Worm (Caenorhabditis elegans) whole organism, L3 larva: Measurements from ENCODE around the gene F25D1.5.

Experiments used
- R02D3.7 ChIP-seq: fragments of 150-350 bp; optimal IDR thresholded peaks from 2 replicates; lab custom pipeline; 2014; ENCODE audit warnings: missing biosample characterization, missing genetic modification characterization
- ama-1 ChIP-seq: fragments of 150-350 bp; optimal IDR thresholded peaks from 2 replicates; lab custom pipeline; 2018
- ceh-16 ChIP-seq: sonication (generic microtip); optimal IDR thresholded peaks from 2 replicates; lab custom pipeline; 2017; ENCODE audit warnings: missing biosample characterization, missing genetic modification characterization
- ceh-28 ChIP-seq: fragments of 150-350 bp; optimal IDR thresholded peaks from 2 replicates; lab custom pipeline; 2014; ENCODE audit warnings: missing biosample characterization, missing genetic modification reagents, missing genetic modification characterization
- ceh-9 ChIP-seq: sonication (generic microtip); optimal IDR thresholded peaks from 2 replicates; lab custom pipeline; 2018; ENCODE audit warnings: missing biosample characterization, missing genetic modification characterization
- daf-12 ChIP-seq: fragments of 150-350 bp; optimal IDR thresholded peaks from 2 replicates; lab custom pipeline; 2014; ENCODE audit warnings: missing biosample characterization, missing genetic modification reagents, missing genetic modification characterization
- egl-27 ChIP-seq: sonication (generic microtip); optimal IDR thresholded peaks from 4 replicates; lab custom pipeline; 2017; ENCODE audit warnings: missing biosample characterization, missing genetic modification reagents, missing genetic modification characterization
- egl-5 ChIP-seq: fragments of 150-350 bp; optimal IDR thresholded peaks from 2 replicates; lab custom pipeline; 2017; ENCODE audit warnings: missing biosample characterization, missing genetic modification reagents, missing genetic modification characterization, inconsistent platforms
- elt-1 ChIP-seq: fragments of 150-350 bp; optimal IDR thresholded peaks from 2 replicates; lab custom pipeline; 2014; ENCODE audit warnings: missing biosample characterization, missing genetic modification characterization
- elt-2 ChIP-seq: sonication (generic microtip); optimal IDR thresholded peaks from 2 replicates; lab custom pipeline; 2016; ENCODE audit warnings: missing genetic modification reagents, mild to moderate bottlenecking, missing genetic modification characterization, missing compliant biosample characterization
- elt-3 ChIP-seq, 3 experiments: fragments of 150-350 bp in 1 of 3; sonication (generic microtip) in 2 of 3; optimal IDR thresholded peaks; 2 replicates in 2 of 3; 4 replicates in 1 of 3; lab custom pipeline; 2014 to 2017; ENCODE audit warnings: missing biosample characterization in 3 of 3, missing genetic modification characterization in 3 of 3
- fkh-2 ChIP-seq: fragments of 150-350 bp; optimal IDR thresholded peaks from 2 replicates; lab custom pipeline; 2014; ENCODE audit warnings: missing biosample characterization, missing genetic modification reagents, missing genetic modification characterization
- fos-1 ChIP-seq: fragments of 150-350 bp; optimal IDR thresholded peaks from 2 replicates; lab custom pipeline; 2014; ENCODE audit warnings: missing biosample characterization, missing genetic modification characterization
- hmg-11 ChIP-seq: sonication (generic microtip); optimal IDR thresholded peaks from 2 replicates; lab custom pipeline; 2016; ENCODE audit warnings: missing genetic modification characterization, missing compliant biosample characterization
- lin-15B ChIP-seq: fragments of 150-350 bp; optimal IDR thresholded peaks from 2 replicates; lab custom pipeline; 2014; ENCODE audit warnings: missing biosample characterization, missing genetic modification characterization
- lin-39 ChIP-seq: fragments of 150-350 bp; optimal IDR thresholded peaks from 2 replicates; lab custom pipeline; 2018; ENCODE audit warnings: missing biosample characterization, missing genetic modification reagents, missing genetic modification characterization
- lsy-12 ChIP-seq: sonication (generic microtip); optimal IDR thresholded peaks from 2 replicates; lab custom pipeline; 2016; ENCODE audit warnings: mild to moderate bottlenecking, missing genetic modification characterization, missing compliant biosample characterization
- mdl-1 ChIP-seq: fragments of 150-350 bp; optimal IDR thresholded peaks from 2 replicates; lab custom pipeline; 2014; ENCODE audit warnings: missing biosample characterization, missing genetic modification characterization
- mml-1 ChIP-seq: fragments of 150-350 bp; sonication (generic microtip); optimal IDR thresholded peaks from 3 replicates; lab custom pipeline; 2014; ENCODE audit warnings: missing biosample characterization, missing genetic modification characterization
- nfya-1 ChIP-seq: sonication (generic microtip); optimal IDR thresholded peaks from 2 replicates; lab custom pipeline; 2017; ENCODE audit warnings: missing genetic modification characterization, mild to moderate bottlenecking, missing compliant biosample characterization, antibody characterized with exemption, moderate library complexity; ENCODE audit not compliant: insufficient read depth
- nhr-23 ChIP-seq: fragments of 150-350 bp; optimal IDR thresholded peaks from 2 replicates; lab custom pipeline; 2014; ENCODE audit warnings: missing biosample characterization, missing genetic modification reagents, missing genetic modification characterization
- nhr-237 ChIP-seq: fragments of 150-350 bp; optimal IDR thresholded peaks from 2 replicates; lab custom pipeline; 2014; ENCODE audit warnings: missing biosample characterization, missing genetic modification characterization
- nhr-25 ChIP-seq: sonication (generic microtip); optimal IDR thresholded peaks from 2 replicates; lab custom pipeline; 2017; ENCODE audit warnings: missing biosample characterization, missing genetic modification characterization
- nhr-28 ChIP-seq: fragments of 150-350 bp; optimal IDR thresholded peaks from 2 replicates; lab custom pipeline; 2014; ENCODE audit warnings: missing biosample characterization, missing genetic modification characterization
- nhr-43 ChIP-seq: sonication (generic microtip); optimal IDR thresholded peaks from 2 replicates; lab custom pipeline; 2016; ENCODE audit warnings: mild to moderate bottlenecking, missing genetic modification characterization, missing compliant biosample characterization; ENCODE audit not compliant: poor library complexity, severe bottlenecking
- nhr-67 ChIP-seq: fragments of 150-350 bp; optimal IDR thresholded peaks from 2 replicates; lab custom pipeline; 2014; ENCODE audit warnings: missing biosample characterization, missing genetic modification characterization
- nhr-76 ChIP-seq: fragments of 150-350 bp; sonication (generic microtip); optimal IDR thresholded peaks from 5 replicates; lab custom pipeline; 2014; ENCODE audit warnings: missing biosample characterization, missing genetic modification characterization
- nhr-77 ChIP-seq: fragments of 150-350 bp; optimal IDR thresholded peaks from 2 replicates; lab custom pipeline; 2014; ENCODE audit warnings: missing biosample characterization, missing genetic modification characterization
- pha-4 ChIP-seq: fragments of 150-350 bp; optimal IDR thresholded peaks from 2 replicates; lab custom pipeline; 2014; ENCODE audit warnings: missing biosample characterization, missing genetic modification reagents, missing genetic modification characterization
- pqm-1 ChIP-seq: fragments of 150-350 bp; optimal IDR thresholded peaks from 2 replicates; lab custom pipeline; 2017; ENCODE audit warnings: missing biosample characterization, missing genetic modification characterization, inconsistent platforms
- sea-2 ChIP-seq: fragments of 150-350 bp; sonication (generic microtip); optimal IDR thresholded peaks from 4 replicates; lab custom pipeline; 2014; ENCODE audit warnings: missing biosample characterization, missing genetic modification reagents, missing genetic modification characterization
- skn-1 ChIP-seq: fragments of 150-350 bp; optimal IDR thresholded peaks from 2 replicates; lab custom pipeline; 2014; ENCODE audit warnings: missing biosample characterization, missing genetic modification characterization
- snpc-4 ChIP-seq: fragments of 150-350 bp; optimal IDR thresholded peaks from 2 replicates; lab custom pipeline; 2014; ENCODE audit warnings: missing biosample characterization, missing genetic modification characterization
- tbx-2 ChIP-seq: sonication (generic microtip); optimal IDR thresholded peaks from 2 replicates; lab custom pipeline; 2016; ENCODE audit warnings: mild to moderate bottlenecking, missing genetic modification characterization, missing compliant biosample characterization
- zag-1 ChIP-seq: fragments of 150-350 bp; optimal IDR thresholded peaks from 2 replicates; lab custom pipeline; 2014; ENCODE audit warnings: missing biosample characterization, missing genetic modification characterization

Gene F25D1.5

ce11 chrV:10581837-10582300, 35.3 kb upstream of the F25D1.5 start, which contains the start of gene T21C9.6:
Gene T21C9.6 (plus strand): TSS chrV:10581887.
- TF ChIP-seq nhr-77 (no peak), elt-2 (tag; lab: Kevin White, UChicago) (peak; percentile 52), pqm-1 (tag; lab: Kevin White, UChicago) (peak; percentile 26), zag-1 (tag; lab: Kevin White, UChicago) (no peak), elt-1 (tag; lab: Kevin White, UChicago) (no peak), lin-39 (tag; lab: Kevin White, UChicago) (no peak), nhr-67 (tag; lab: Kevin White, UChicago) (no peak)
- TF ChIP-seq, all 47 proteins: peak for 2

DNA sequence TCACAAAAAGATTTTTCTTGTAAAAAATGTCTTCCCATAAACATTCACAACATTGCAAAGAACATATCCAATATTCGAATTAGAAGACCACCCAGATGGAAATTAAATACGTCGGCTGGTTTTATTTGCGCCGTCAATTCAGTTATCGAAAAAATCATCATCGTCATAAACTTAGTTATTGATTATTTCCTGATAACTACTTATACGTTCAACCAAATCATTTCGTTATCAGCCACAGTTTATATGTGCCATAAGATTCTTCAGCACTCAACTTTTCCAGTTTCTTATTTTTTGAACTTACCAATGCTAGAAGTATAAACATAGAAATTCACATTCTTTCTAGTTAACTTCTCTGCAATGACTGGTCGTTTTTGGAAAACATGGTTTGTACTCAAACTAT, 34.1 kb upstream of the F25D1.5 start:
- TF ChIP-seq ceh-28 (peak; percentile 25), pqm-1 (tag; lab: Kevin White, UChicago) (peak; percentile 56), elt-2 (tag; lab: Kevin White, UChicago) (peak; percentile 84), zag-1 (tag; lab: Kevin White, UChicago) (no peak), ceh-16 (tag; lab: Kevin White, UChicago) (no peak), pha-4 (tag; lab: Kevin White, UChicago) (peak; percentile 19)
- TF ChIP-seq, all 47 proteins: peak for 4

DNA sequence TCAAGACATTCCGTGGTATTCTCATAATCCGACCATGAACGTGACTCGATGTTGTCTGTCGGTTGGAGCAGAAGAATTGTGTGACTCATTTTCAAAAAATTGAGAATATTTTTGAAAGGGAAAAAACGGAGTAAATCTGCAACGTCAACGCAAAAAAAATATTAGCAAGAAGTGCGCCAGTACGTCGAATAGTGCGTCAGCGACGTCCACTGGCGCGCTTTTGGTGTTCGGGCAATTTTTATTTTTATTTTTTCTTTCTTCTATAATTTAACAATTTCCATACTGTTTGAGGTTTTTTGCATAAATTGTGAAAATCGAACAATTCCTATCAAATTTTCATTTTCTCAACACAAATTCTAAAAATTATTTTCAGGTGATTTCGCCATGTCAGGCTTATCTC, 32.4 kb upstream of the F25D1.5 start, which contains the start of the genes erh-1 and lpd-9:
TSS of gene erh-1 (minus strand) at position 204 of the 400 bp plus-strand sequence.
TSS of gene lpd-9 (plus strand) at position 368 of the 400 bp plus-strand sequence.
- TF ChIP-seq tbx-2 (tag; lab: Kevin White, UChicago) (no peak), skn-1 (tag; lab: Kevin White, UChicago) (peak; percentile 7), lsy-12 (tag; lab: Kevin White, UChicago) (peak; percentile 77), nhr-237 (no peak), nhr-76 (no peak), nhr-25 (tag; lab: Kevin White, UChicago) (peak; percentile 33), pha-4 (tag; lab: Kevin White, UChicago) (no peak), elt-1 (tag; lab: Kevin White, UChicago) (no peak), nhr-23 (tag; lab: Kevin White, UChicago) (peak; percentile 88), snpc-4 (tag; lab: Kevin White, UChicago) (peak; percentile 68), nhr-67 (tag; lab: Kevin White, UChicago) (no peak), lin-15B (peak; percentile 72), nhr-28 (no peak), hmg-11 (tag; lab: Kevin White, UChicago) (peak; percentile 76), daf-12 (tag; lab: Kevin White, UChicago) (no peak), ceh-16 (tag; lab: Kevin White, UChicago) (no peak), egl-5 (tag; lab: Kevin White, UChicago) (no peak), egl-27 (tag; lab: Kevin White, UChicago) (no peak), ceh-28 (peak; percentile 41), mml-1 (tag; lab: Kevin White, UChicago) (no peak), fos-1 (no peak), ama-1 (lab: Kevin White, UChicago) (peak; percentile 27), nhr-43 (tag; lab: Kevin White, UChicago) (peak; percentile 71), R02D3.7 (peak; percentile 72), elt-3 (tag; optimal IDR thresholded peaks at IDR 0.05; lab: Kevin White, UChicago) (no peak), mdl-1 (tag; lab: Kevin White, UChicago) (no peak), elt-2 (tag; lab: Kevin White, UChicago) (peak; percentile 60), ceh-9 (tag; lab: Kevin White, UChicago) (no peak), nfya-1 (peak; percentile 65), pqm-1 (tag; lab: Kevin White, UChicago) (peak; percentile 48), fkh-2 (tag; lab: Kevin White, UChicago) (no peak)
- TF ChIP-seq, all 47 proteins: peak for 14

ce11 chrV:10578226-10578625, 31.6 kb upstream of the F25D1.5 start, which contains the start of gene mics-1:
Gene mics-1 (minus strand): TSS chrV:10578326.
- TF ChIP-seq egl-5 (tag; lab: Kevin White, UChicago) (no peak), tbx-2 (tag; lab: Kevin White, UChicago) (no peak), sea-2 (no peak), skn-1 (tag; lab: Kevin White, UChicago) (no peak), R02D3.7 (no peak), mml-1 (tag; lab: Kevin White, UChicago) (no peak)
